Worm (Caenorhabditis elegans) whole organism, midembryonic: ENCODE measurements around the gene nhr-38.

ENCODE experiments used
- klf-2 ChIP-seq: fragments of 200-800 bp; sonication (Bioruptor generic); conservative IDR thresholded peaks from 2 replicates; pipeline ENCODE4 v1.3.6; 2022; ENCODE audit warnings: missing genetic modification reagents, missing genetic modification characterization, missing compliant biosample characterization
- med-1 ChIP-seq: sonication (generic microtip); optimal IDR thresholded peaks from 2 replicates; lab custom pipeline; 2017; ENCODE audit warnings: missing genetic modification characterization, mild to moderate bottlenecking, missing compliant biosample characterization, antibody characterized with exemption, missing genetic modification reagents; ENCODE audit not compliant: insufficient read depth
- ref-1 ChIP-seq: fragments of 200-800 bp; sonication (Bioruptor generic); conservative IDR thresholded peaks from 2 replicates; pipeline ENCODE4 v1.3.6; 2022; ENCODE audit warnings: missing genetic modification reagents, missing genetic modification characterization, missing compliant biosample characterization
- tab-1 ChIP-seq: fragments of 200-800 bp; sonication (Bioruptor generic); IDR thresholded peaks from 2 replicates; pipeline ENCODE4 v1.3.6; 2022; ENCODE audit warnings: missing genetic modification characterization, missing compliant biosample characterization

DNA sequence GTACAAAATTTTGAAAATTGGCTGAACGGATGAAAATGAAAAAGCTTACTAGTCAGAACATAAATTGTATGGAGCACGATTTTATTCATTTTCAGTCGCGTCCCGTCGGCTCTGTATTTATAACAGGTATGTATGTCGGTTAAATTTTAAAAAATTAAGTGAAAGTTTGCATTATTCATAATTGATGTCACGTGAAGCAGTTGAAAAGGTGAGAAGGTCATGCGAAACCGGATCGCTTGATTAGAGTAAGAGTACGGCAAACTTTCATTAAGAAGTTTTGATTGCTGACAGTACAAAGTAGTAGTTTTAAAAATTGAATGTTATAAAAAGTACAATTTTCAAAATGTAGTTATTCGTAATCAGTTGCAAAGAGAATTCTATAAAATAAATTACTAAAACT lies 36.8 kb upstream of the nhr-38 start:
- TF ChIP-seq klf-2 (GFP tag; lab: Robert Waterston, UW) (no peak), ref-1 (GFP tag; lab: Robert Waterston, UW) (no peak), tab-1 (no peak), med-1 (GFP tag; lab: Kevin White, UChicago) (no peak)
